Comparison of ENCODE assay signal across 4 fruit fly cellular contexts in the genomic region with DNA sequence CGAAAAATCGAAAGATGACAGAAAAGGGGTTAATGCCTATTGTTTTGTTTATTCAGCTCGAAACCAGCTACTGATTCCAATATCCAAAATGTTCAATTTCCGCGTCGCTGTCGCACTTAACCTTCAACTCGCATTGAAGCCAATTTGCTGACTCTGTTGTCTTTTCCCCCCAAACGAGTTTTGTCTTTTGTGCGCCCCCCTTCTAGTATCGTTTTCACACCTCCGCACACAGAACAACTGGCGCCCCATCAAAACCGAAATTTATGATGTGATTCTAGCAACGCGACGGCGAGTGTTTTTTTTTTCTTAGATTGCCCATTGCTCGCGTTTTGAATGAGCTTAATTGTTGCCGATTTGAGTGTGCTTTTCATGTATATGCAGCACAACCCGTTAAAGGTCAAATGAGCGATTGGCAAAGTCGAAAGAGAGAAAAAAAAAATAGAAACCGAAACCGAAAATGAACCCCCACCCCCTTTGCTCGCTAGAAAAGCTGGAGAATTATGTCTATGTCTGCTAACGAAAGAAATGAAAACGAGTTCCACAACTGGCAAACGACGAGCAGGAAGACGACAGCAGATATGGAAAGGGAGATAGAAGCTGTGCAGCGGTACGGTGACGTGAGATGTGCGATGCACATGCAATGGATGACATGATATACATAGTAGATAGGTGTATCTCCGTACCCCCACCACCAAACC.
TF ChIP-seq lines count a peak whose summit lies in the region.

No protein-coding gene starts in this region.

- no peak for TF ChIP-seq CTCF in whole organism, embryonic (GFP tag; optimal IDR thresholded peaks at IDR 0.05; lab: Kevin White, UChicago)

TF ChIP-seq in whole organism, adult, 20 proteins besides CTCF, POLR2A, EP300 and RAD21:
- no peak for TF ChIP-seq CG14711 (tag; optimal IDR thresholded peaks at IDR 0.05; lab: Kevin White, UChicago)
- TF ChIP-seq cnc (optimal IDR thresholded peaks at IDR 0.05; lab: Kevin White, UChicago), result no peak
- peak; percentile 89 for TF ChIP-seq tj (GFP tag; optimal IDR thresholded peaks at IDR 0.05; lab: Kevin White, UChicago)
- TF ChIP-seq CG7101 (tag; optimal IDR thresholded peaks at IDR 0.05; lab: Kevin White, UChicago), result no peak
- TF ChIP-seq toe (GFP tag; optimal IDR thresholded peaks at IDR 0.05; lab: Kevin White, UChicago), result no peak
- TF ChIP-seq CG12768 (GFP tag; optimal IDR thresholded peaks at IDR 0.05; lab: Kevin White, UChicago), result no peak
- no peak for TF ChIP-seq Hr96 (GFP tag; optimal IDR thresholded peaks at IDR 0.05; lab: Kevin White, UChicago)

TF ChIP-seq in whole organism, embryonic, 481 proteins besides CTCF, POLR2A, EP300 and RAD21 (continues in another document):
- TF ChIP-seq HHEX (GFP tag; optimal IDR thresholded peaks at IDR 0.05; lab: Kevin White, UChicago) (no peak), corto (GFP tag; optimal IDR thresholded peaks at IDR 0.05; lab: Kevin White, UChicago) (no peak), wdn (GFP tag; IDR thresholded peaks at IDR 0.05; lab: Robert Waterston, UW) (no peak), CG17829 (tag; optimal IDR thresholded peaks at IDR 0.05; lab: Kevin White, UChicago) (no peak), CG1792 (GFP tag; optimal IDR thresholded peaks at IDR 0.05; lab: Kevin White, UChicago) (no peak), Ptx1 (GFP tag; IDR thresholded peaks at IDR 0.05; lab: Robert Waterston, UW) (peak; percentile 18; the same call in 1 of the 2 replicates), CG11696 (GFP tag; IDR thresholded peaks at IDR 0.05; lab: Robert Waterston, UW) (peak; percentile 82), Ssrp (tag; optimal IDR thresholded peaks at IDR 0.05; lab: Kevin White, UChicago) (no peak), CG1602 (GFP tag; optimal IDR thresholded peaks at IDR 0.05; lab: Kevin White, UChicago) (no peak), toy (GFP tag; IDR thresholded peaks at IDR 0.05; lab: Robert Waterston, UW) (no peak), NC2α (GFP tag; optimal IDR thresholded peaks at IDR 0.05; lab: Kevin White, UChicago) (no peak), CG3995 (GFP tag; optimal IDR thresholded peaks at IDR 0.05; lab: Kevin White, UChicago) (no peak), CG5953 (GFP tag; IDR thresholded peaks at IDR 0.05; lab: Robert Waterston, UW) (no peak), CG14860 (GFP tag; IDR thresholded peaks at IDR 0.05; lab: Robert Waterston, UW; ENCODE audit: partially characterized antibody) (no peak), Med (GFP tag; lab: Kevin White, UChicago) (peak; percentile 89), dpn (GFP tag; optimal IDR thresholded peaks at IDR 0.05; lab: Kevin White, UChicago) (peak in 1 of 2 experiments; percentile 19), CG3726 (GFP tag; IDR thresholded peaks at IDR 0.05; lab: Robert Waterston, UW) (no peak), CG2199 (GFP tag; IDR thresholded peaks at IDR 0.05; lab: Robert Waterston, UW) (no peak; the same call in 2 of the 3 replicates), bcd (GFP tag; optimal IDR thresholded peaks at IDR 0.05; lab: Kevin White, UChicago) (no peak), CG31388 (GFP tag; optimal IDR thresholded peaks at IDR 0.05; lab: Kevin White, UChicago) (no peak), br (optimal IDR thresholded peaks at IDR 0.05; lab: Kevin White, UChicago) (no peak), Doc2 (GFP tag; IDR thresholded peaks at IDR 0.05; lab: Robert Waterston, UW) (no peak), Pdp1 (GFP tag; optimal IDR thresholded peaks at IDR 0.05; lab: Kevin White, UChicago) (no peak), cad (GFP tag; optimal IDR thresholded peaks at IDR 0.05; lab: Kevin White, UChicago) (no peak), Sin3A (optimal IDR thresholded peaks at IDR 0.05; lab: Kevin White, UChicago) (no peak), CG17912 (GFP tag; optimal IDR thresholded peaks at IDR 0.05; lab: Kevin White, UChicago) (no peak)

TF ChIP-seq in whole organism, prepupa, 60 proteins besides CTCF, POLR2A, EP300 and RAD21:
- TF ChIP-seq CG6163 (GFP tag; IDR thresholded peaks at IDR 0.05; lab: Robert Waterston, UW), result 0 out of 3 replicates have a peak, but pooled peaks have one; percentile 24
- peak; percentile 66 for TF ChIP-seq fkh (GFP tag; optimal IDR thresholded peaks at IDR 0.05; lab: Kevin White, UChicago)
- no peak for TF ChIP-seq ss (GFP tag; optimal IDR thresholded peaks at IDR 0.05; lab: Kevin White, UChicago)

TF ChIP-seq in whole organism, pupa, 21 proteins besides CTCF, POLR2A, EP300 and RAD21:
- 0 out of 3 replicates have a peak, but pooled peaks have one; percentile 10 for TF ChIP-seq CG4496 (GFP tag; IDR thresholded peaks at IDR 0.05; lab: Robert Waterston, UW)
- no peak for TF ChIP-seq CG9948 (tag; optimal IDR thresholded peaks at IDR 0.05; lab: Kevin White, UChicago)
- peak; percentile 16 for TF ChIP-seq CG14655 (GFP tag; optimal IDR thresholded peaks at IDR 0.05; lab: Kevin White, UChicago)
